Fruit fly (Drosophila melanogaster) whole organism, embryonic: ENCODE data around the gene Rpn1.

ENCODE experiments used
- Aef1 ChIP-seq: fragments of 200-800 bp; sonication (Bioruptor generic); IDR thresholded peaks from 3 replicates; pipeline ENCODE4 v1.3.6; 2022; ENCODE audit warnings: missing biosample characterization, missing genetic modification characterization
- B-H1 ChIP-seq: fragments of 200-800 bp; sonication (Bioruptor generic); IDR thresholded peaks from 3 replicates; pipeline ENCODE4 v1.3.6; 2022; ENCODE audit warnings: missing biosample characterization, missing genetic modification characterization
- CG10209 ChIP-seq: fragments of 200-800 bp; sonication (Bioruptor generic); optimal IDR thresholded peaks from 3 replicates; lab custom pipeline; 2017; ENCODE audit warnings: missing biosample characterization, mild to moderate bottlenecking, missing genetic modification characterization, missing genetic modification reagents
- CG1024 ChIP-seq: fragments of 200-800 bp; sonication (Bioruptor generic); IDR thresholded peaks from 2 replicates; pipeline ENCODE4 v1.3.6; 2022; ENCODE audit warnings: missing biosample characterization, missing genetic modification characterization
- CG11456 ChIP-seq: fragments of 200-800 bp; sonication (Bioruptor generic); IDR thresholded peaks from 3 replicates; pipeline ENCODE4 v1.3.6; 2022; ENCODE audit warnings: missing biosample characterization, missing genetic modification characterization
- CG12299 ChIP-seq: fragments of 200-800 bp; sonication (Bioruptor generic); optimal IDR thresholded peaks from 2 replicates; lab custom pipeline; 2018; ENCODE audit warnings: missing biosample characterization, mild to moderate bottlenecking, missing genetic modification characterization
- CG12942 ChIP-seq: fragments of 200-800 bp; sonication (Bioruptor generic); optimal IDR thresholded peaks from 3 replicates; lab custom pipeline; 2016; ENCODE audit warnings: missing biosample characterization, missing genetic modification characterization
- CG14014 ChIP-seq: fragments of 200-800 bp; sonication (Bioruptor generic); IDR thresholded peaks from 2 replicates; pipeline ENCODE4 v1.3.6; 2022; ENCODE audit warnings: missing biosample characterization, missing genetic modification characterization
- CG15011 ChIP-seq: fragments of 200-800 bp; sonication (Bioruptor generic); optimal IDR thresholded peaks from 3 replicates; lab custom pipeline; 2018; ENCODE audit warnings: missing biosample characterization, mild to moderate bottlenecking, missing genetic modification characterization
- CG15269 ChIP-seq: fragments of 200-800 bp; sonication (Bioruptor generic); optimal IDR thresholded peaks from 2 replicates; lab custom pipeline; 2018; ENCODE audit warnings: missing biosample characterization, mild to moderate bottlenecking, missing genetic modification characterization, moderate library complexity
- CG1529 ChIP-seq: fragments of 200-800 bp; sonication (Bioruptor generic); optimal IDR thresholded peaks from 3 replicates; lab custom pipeline; 2018; ENCODE audit warnings: missing biosample characterization, missing genetic modification characterization
- CG16863 ChIP-seq: fragments of 200-800 bp; sonication (Bioruptor generic); optimal IDR thresholded peaks from 3 replicates; lab custom pipeline; 2016; ENCODE audit warnings: missing biosample characterization, missing genetic modification characterization
- CG18764 ChIP-seq: fragments of 200-800 bp; sonication (Bioruptor generic); optimal IDR thresholded peaks from 3 replicates; lab custom pipeline; 2016; ENCODE audit warnings: missing biosample characterization, missing genetic modification characterization
- CG2199 ChIP-seq: fragments of 200-800 bp; sonication (Bioruptor generic); IDR thresholded peaks from 3 replicates; pipeline ENCODE4 v1.3.6; 2022; ENCODE audit warnings: missing biosample characterization, missing genetic modification characterization
- CG31388 ChIP-seq: fragments of 200-800 bp; sonication (Bioruptor generic); optimal IDR thresholded peaks from 2 replicates; lab custom pipeline; 2016; ENCODE audit warnings: missing biosample characterization, missing genetic modification characterization
- CG31441 ChIP-seq: fragments of 200-800 bp; sonication (Bioruptor generic); IDR thresholded peaks from 2 replicates; pipeline ENCODE4 v1.3.6; 2022; ENCODE audit warnings: missing biosample characterization, missing genetic modification characterization
- CG34422 ChIP-seq: fragments of 200-800 bp; sonication (Bioruptor generic); IDR thresholded peaks from 3 replicates; pipeline ENCODE4 v1.3.6; 2022; ENCODE audit warnings: missing biosample characterization, missing genetic modification characterization
- CG4730 ChIP-seq: fragments of 200-800 bp; sonication (Bioruptor generic); IDR thresholded peaks from 2 replicates; pipeline ENCODE4 v1.3.6; 2022; ENCODE audit warnings: missing biosample characterization, missing genetic modification characterization
- CG6689 ChIP-seq: fragments of 200-800 bp; sonication (Bioruptor generic); IDR thresholded peaks from 2 replicates; pipeline ENCODE4 v1.3.6; 2022; ENCODE audit warnings: missing biosample characterization, missing genetic modification characterization
- CG9609 ChIP-seq: fragments of 200-800 bp; sonication (Bioruptor generic); optimal IDR thresholded peaks from 3 replicates; lab custom pipeline; 2016; ENCODE audit warnings: missing biosample characterization, missing genetic modification characterization
- Dad ChIP-seq: fragments of 200-800 bp; sonication (Bioruptor generic); optimal IDR thresholded peaks from 3 replicates; lab custom pipeline; 2016; ENCODE audit warnings: missing biosample characterization, missing genetic modification characterization
- Dll ChIP-seq: fragments of 200-800 bp; sonication (Bioruptor generic); IDR thresholded peaks from 4 replicates; pipeline ENCODE4 v1.3.6; 2022; ENCODE audit warnings: missing biosample characterization, missing genetic modification characterization; ENCODE audit not compliant: partially characterized antibody
- E2f1 ChIP-seq: fragments of 200-800 bp; sonication (Bioruptor generic); IDR thresholded peaks from 2 replicates; pipeline ENCODE4 v1.3.6; 2022; ENCODE audit warnings: missing biosample characterization, missing genetic modification characterization
- Fer2 ChIP-seq: fragments of 200-800 bp; sonication (Bioruptor generic); optimal IDR thresholded peaks from 2 replicates; lab custom pipeline; 2018; ENCODE audit warnings: missing biosample characterization, mild to moderate bottlenecking, missing genetic modification characterization, moderate library complexity
- GATAe ChIP-seq: fragments of 200-800 bp; sonication (Bioruptor generic); conservative IDR thresholded peaks from 2 replicates; pipeline ENCODE4 v1.3.6; 2022; ENCODE audit warnings: missing biosample characterization, missing genetic modification characterization
- Gug ChIP-seq: fragments of 200-800 bp; sonication (Bioruptor generic); IDR thresholded peaks from 4 replicates; pipeline ENCODE4 v1.3.6; 2022; ENCODE audit warnings: missing biosample characterization, missing genetic modification characterization
- H15 ChIP-seq: fragments of 200-800 bp; sonication (Bioruptor generic); IDR thresholded peaks from 3 replicates; pipeline ENCODE4 v1.3.6; 2022; ENCODE audit warnings: missing biosample characterization, missing genetic modification characterization
- H2.0 ChIP-seq: fragments of 200-800 bp; sonication (Bioruptor generic); IDR thresholded peaks from 2 replicates; pipeline ENCODE4 v1.3.6; 2022; ENCODE audit warnings: missing biosample characterization, missing genetic modification characterization
- HLH4C ChIP-seq: fragments of 200-800 bp; sonication (Bioruptor generic); IDR thresholded peaks from 3 replicates; pipeline ENCODE4 v1.3.6; 2022; ENCODE audit warnings: missing biosample characterization, missing genetic modification characterization; ENCODE audit not compliant: partially characterized antibody
- Oli ChIP-seq: fragments of 200-800 bp; sonication (Bioruptor generic); optimal IDR thresholded peaks from 2 replicates; lab custom pipeline; 2018; ENCODE audit warnings: missing biosample characterization, mild to moderate bottlenecking, missing genetic modification characterization, moderate library complexity
- Optix ChIP-seq: fragments of 200-800 bp; sonication (Bioruptor generic); IDR thresholded peaks from 3 replicates; pipeline ENCODE4 v1.3.6; 2022; ENCODE audit warnings: missing biosample characterization, missing genetic modification characterization
- Rfx ChIP-seq: fragments of 200-800 bp; sonication (Bioruptor generic); IDR thresholded peaks from 2 replicates; pipeline ENCODE4 v1.3.6; 2022; ENCODE audit warnings: missing biosample characterization, missing genetic modification characterization
- Sin3A ChIP-seq: fragments of >200 bp; optimal IDR thresholded peaks from 2 replicates; lab custom pipeline; 2018
- Spps ChIP-seq: fragments of 200-800 bp; sonication (Bioruptor generic); optimal IDR thresholded peaks from 2 replicates; lab custom pipeline; 2018; ENCODE audit warnings: missing biosample characterization, mild to moderate bottlenecking, missing genetic modification characterization
- ab ChIP-seq: fragments of 200-800 bp; sonication (Bioruptor generic); optimal IDR thresholded peaks from 2 replicates; lab custom pipeline; 2016; ENCODE audit warnings: missing biosample characterization, missing genetic modification characterization
- bcd ChIP-seq: fragments of 200-800 bp; sonication (Bioruptor generic); optimal IDR thresholded peaks from 2 replicates; lab custom pipeline; 2017; ENCODE audit warnings: missing biosample characterization, mild to moderate bottlenecking, missing genetic modification characterization
- bigmax ChIP-seq: fragments of 200-800 bp; sonication (Bioruptor generic); optimal IDR thresholded peaks from 2 replicates; lab custom pipeline; 2018; ENCODE audit warnings: missing biosample characterization, mild to moderate bottlenecking, missing genetic modification characterization
- br ChIP-seq: fragments of >200 bp; optimal IDR thresholded peaks from 2 replicates; lab custom pipeline; 2017
- chn ChIP-seq: fragments of 200-800 bp; sonication (Bioruptor generic); optimal IDR thresholded peaks from 2 replicates; lab custom pipeline; 2016; ENCODE audit warnings: missing biosample characterization, missing genetic modification characterization
- cwo ChIP-seq: fragments of 200-800 bp; sonication (Bioruptor generic); optimal IDR thresholded peaks from 3 replicates; lab custom pipeline; 2017; ENCODE audit warnings: missing biosample characterization, missing genetic modification characterization, mild to moderate bottlenecking, moderate library complexity, missing genetic modification reagents
- esg ChIP-seq: fragments of 200-800 bp; sonication (Bioruptor generic); conservative IDR thresholded peaks from 2 replicates; pipeline ENCODE4 v1.3.6; 2022; ENCODE audit warnings: missing biosample characterization, missing genetic modification characterization
- fd102C ChIP-seq: fragments of 200-800 bp; sonication (Bioruptor generic); optimal IDR thresholded peaks from 2 replicates; lab custom pipeline; 2018; ENCODE audit warnings: missing biosample characterization, mild to moderate bottlenecking, missing genetic modification characterization, moderate library complexity
- ftz-f1 ChIP-seq: fragments of 200-800 bp; sonication (Bioruptor generic); optimal IDR thresholded peaks from 2 replicates; lab custom pipeline; 2016; ENCODE audit warnings: missing biosample characterization, missing genetic modification characterization
- hth ChIP-seq: fragments of >200 bp; optimal IDR thresholded peaks from 2 replicates; lab custom pipeline; 2017; ENCODE audit warnings: inconsistent platforms
- jigr1 ChIP-seq: fragments of 200-800 bp; sonication (Bioruptor generic); IDR thresholded peaks from 3 replicates; pipeline ENCODE4 v1.3.6; 2022; ENCODE audit warnings: missing biosample characterization, missing genetic modification characterization
- lab ChIP-seq: fragments of 200-800 bp; sonication (Bioruptor generic); optimal IDR thresholded peaks from 3 replicates; lab custom pipeline; 2017; ENCODE audit warnings: missing biosample characterization, missing genetic modification characterization, mild to moderate bottlenecking, moderate library complexity, missing genetic modification reagents
- mld ChIP-seq: fragments of 200-800 bp; sonication (Bioruptor generic); IDR thresholded peaks from 3 replicates; pipeline ENCODE4 v1.3.6; 2022; ENCODE audit warnings: missing biosample characterization, missing genetic modification characterization; ENCODE audit not compliant: partially characterized antibody
- nerfin-1 ChIP-seq: fragments of 200-800 bp; sonication (Bioruptor generic); optimal IDR thresholded peaks from 3 replicates; lab custom pipeline; 2019; ENCODE audit warnings: missing biosample characterization, mild to moderate bottlenecking, missing genetic modification characterization, moderate library complexity
- sens ChIP-seq: fragments of 200-800 bp; sonication (Bioruptor generic); peaks from one replicate; lab custom pipeline; 2016; ENCODE audit warnings: missing biosample characterization, missing genetic modification characterization
- seq ChIP-seq: fragments of 200-800 bp; sonication (Bioruptor generic); IDR thresholded peaks from 2 replicates; pipeline ENCODE4 v1.3.6; 2022; ENCODE audit warnings: missing biosample characterization, missing genetic modification characterization
- sisA ChIP-seq: fragments of 200-800 bp; sonication (Bioruptor generic); IDR thresholded peaks from 2 replicates; pipeline ENCODE4 v1.3.6; 2022; ENCODE audit warnings: missing biosample characterization, missing genetic modification characterization
- ttk ChIP-seq: fragments of 200-800 bp; sonication (Bioruptor generic); IDR thresholded peaks from 2 replicates; pipeline ENCODE4 v2.1.2; 2022; ENCODE audit warnings: missing biosample characterization, missing genetic modification characterization
- vfl ChIP-seq: fragments of 200-800 bp; sonication (Bioruptor generic); optimal IDR thresholded peaks from 2 replicates; lab custom pipeline; 2016; ENCODE audit warnings: missing biosample characterization, missing genetic modification characterization
- z ChIP-seq: fragments of 200-800 bp; sonication (Bioruptor generic); IDR thresholded peaks from 3 replicates; pipeline ENCODE4 v1.3.6; 2022; ENCODE audit warnings: missing biosample characterization, missing genetic modification characterization

Gene Rpn1

dm6 chr3L:19905427-19905826 is 9.4 kb upstream of the Rpn1 start (continued):
- TF ChIP-seq CG4730: no peak
- TF ChIP-seq CG15269: peak; percentile 7
- TF ChIP-seq Dad (GFP tag; lab: Kevin White, UChicago): no peak
- TF ChIP-seq CG1529 (GFP tag; lab: Kevin White, UChicago): no peak
- no peak for TF ChIP-seq E2f1 (GFP tag; lab: Robert Waterston, UW)
- TF ChIP-seq CG9609: peak; percentile 1
- no peak for TF ChIP-seq br (lab: Kevin White, UChicago)
- TF ChIP-seq Fer2 (tag; lab: Kevin White, UChicago): no peak
- TF ChIP-seq Optix (GFP tag; lab: Robert Waterston, UW): no peak
- peak; percentile 11 for TF ChIP-seq lab (GFP tag; lab: Kevin White, UChicago)
- no peak for TF ChIP-seq CG2199 (GFP tag; lab: Robert Waterston, UW)
- TF ChIP-seq ttk (GFP tag; lab: Robert Waterston, UW): no peak
- no peak for TF ChIP-seq GATAe (GFP tag; lab: Robert Waterston, UW)
- TF ChIP-seq hth (lab: Kevin White, UChicago): no peak
- TF ChIP-seq CG11456: no peak
- no peak for TF ChIP-seq Aef1 (GFP tag; lab: Robert Waterston, UW)
- no peak for TF ChIP-seq CG16863
- TF ChIP-seq CG1024: no peak
- peak; percentile 24; the same call in 1 of the 2 replicates for TF ChIP-seq CG6689 (GFP tag; lab: Robert Waterston, UW)
- TF ChIP-seq B-H1: no peak
- TF ChIP-seq CG31388 (GFP tag; lab: Kevin White, UChicago): no peak
- no peak for TF ChIP-seq CG31441
- no peak for TF ChIP-seq ab
- no peak for TF ChIP-seq sisA (GFP tag; lab: Robert Waterston, UW)
- TF ChIP-seq H15 (GFP tag; lab: Robert Waterston, UW): no peak
- no peak for TF ChIP-seq bigmax
- TF ChIP-seq Spps (tag; lab: Kevin White, UChicago): no peak
- no peak for TF ChIP-seq seq (GFP tag; lab: Robert Waterston, UW)
- TF ChIP-seq CG34422 (GFP tag; lab: Robert Waterston, UW): no peak
- TF ChIP-seq CG12299 (tag; lab: Kevin White, UChicago): no peak
- no peak for TF ChIP-seq CG10209 (GFP tag; lab: Kevin White, UChicago)
- TF ChIP-seq H2.0 (GFP tag; lab: Robert Waterston, UW): 0 out of 2 replicates have a peak, but pooled peaks have one; percentile 8
- TF ChIP-seq sens (GFP tag; lab: Kevin White, UChicago): peak; percentile 72
- no peak for TF ChIP-seq Rfx (GFP tag; lab: Robert Waterston, UW)
- no peak for TF ChIP-seq esg (GFP tag; lab: Robert Waterston, UW)
- peak; percentile 10 for TF ChIP-seq chn (GFP tag; lab: Kevin White, UChicago)
- TF ChIP-seq jigr1 (GFP tag; lab: Robert Waterston, UW): no peak
- peak; percentile 23; the same call in 1 of the 2 replicates for TF ChIP-seq CG14014 (GFP tag; lab: Robert Waterston, UW)
- TF ChIP-seq Gug (GFP tag; lab: Robert Waterston, UW): peak; percentile 14; the same call in 1 of the 4 replicates
- no peak for TF ChIP-seq cwo (GFP tag; lab: Kevin White, UChicago)
- no peak for TF ChIP-seq nerfin-1 (tag; lab: Kevin White, UChicago)
- no peak for TF ChIP-seq vfl (GFP tag; lab: Kevin White, UChicago)
- no peak for TF ChIP-seq HLH4C (GFP tag; lab: Robert Waterston, UW)
- no peak for TF ChIP-seq z (GFP tag; lab: Robert Waterston, UW)
- no peak for TF ChIP-seq Dll
- no peak for TF ChIP-seq Sin3A (lab: Kevin White, UChicago)
- no peak for TF ChIP-seq CG12942 (GFP tag; lab: Kevin White, UChicago)
- no peak for TF ChIP-seq CG18764 (GFP tag; lab: Kevin White, UChicago)
- no peak for TF ChIP-seq Oli (tag; lab: Kevin White, UChicago)
- no peak for TF ChIP-seq ftz-f1 (GFP tag; lab: Kevin White, UChicago)
- no peak for TF ChIP-seq CG15011 (GFP tag; lab: Kevin White, UChicago)
- no peak for TF ChIP-seq mld (GFP tag; lab: Robert Waterston, UW)
- TF ChIP-seq fd102C (GFP tag; lab: Kevin White, UChicago): no peak
- peak; percentile 4 for TF ChIP-seq bcd (GFP tag; lab: Kevin White, UChicago)
